Worm (Caenorhabditis elegans) whole organism, L4 larva: ENCODE measurements around the gene egg-3.

Source experiments
- ama-1 ChIP-seq: fragments of 150-350 bp; optimal IDR thresholded peaks from 2 replicates; lab custom pipeline; 2014; ENCODE audit warnings: inconsistent platforms, mixed read lengths
- ceh-20 ChIP-seq: fragments of 200-800 bp; sonication (Bioruptor generic); IDR thresholded peaks from 2 replicates; pipeline ENCODE4 v1.3.6; 2022; ENCODE audit warnings: missing genetic modification reagents, missing genetic modification characterization, missing compliant biosample characterization
- lin-13 ChIP-seq: fragments of 150-350 bp; optimal IDR thresholded peaks from 2 replicates; lab custom pipeline; 2014; ENCODE audit warnings: missing biosample characterization, missing genetic modification reagents, missing genetic modification characterization
- lin-39 ChIP-seq: fragments of 150-350 bp; optimal IDR thresholded peaks from 2 replicates; lab custom pipeline; 2014; ENCODE audit warnings: missing biosample characterization, missing genetic modification reagents, missing genetic modification characterization

DNA sequence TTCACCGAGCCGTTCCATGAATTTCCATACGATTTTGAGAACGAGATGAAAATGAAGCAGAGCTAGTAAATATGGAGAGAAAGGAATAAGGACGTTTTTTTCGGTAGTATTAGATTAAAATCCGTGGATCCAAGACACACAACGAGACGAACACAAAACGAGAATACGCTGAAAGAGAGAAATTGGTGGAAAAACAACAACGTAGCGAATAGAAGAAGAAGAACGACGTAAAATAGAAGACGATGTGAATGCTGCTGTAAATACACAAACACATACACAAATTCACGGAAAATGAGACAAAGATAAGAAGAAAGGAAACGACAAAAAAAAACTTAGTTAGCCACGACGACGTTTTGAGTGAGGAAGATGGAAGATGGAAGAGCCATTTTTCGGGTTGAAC lies 49.5 kb downstream of the egg-3 start:
- TF ChIP-seq ama-1 (no peak), lin-13 (no peak), lin-39 (tag; lab: Kevin White, UChicago) (no peak), ceh-20 (GFP tag; lab: Robert Waterston, UW) (no peak)
